Worm (Caenorhabditis elegans): ENCODE results near the gene Y69H2.7.

DNA sequence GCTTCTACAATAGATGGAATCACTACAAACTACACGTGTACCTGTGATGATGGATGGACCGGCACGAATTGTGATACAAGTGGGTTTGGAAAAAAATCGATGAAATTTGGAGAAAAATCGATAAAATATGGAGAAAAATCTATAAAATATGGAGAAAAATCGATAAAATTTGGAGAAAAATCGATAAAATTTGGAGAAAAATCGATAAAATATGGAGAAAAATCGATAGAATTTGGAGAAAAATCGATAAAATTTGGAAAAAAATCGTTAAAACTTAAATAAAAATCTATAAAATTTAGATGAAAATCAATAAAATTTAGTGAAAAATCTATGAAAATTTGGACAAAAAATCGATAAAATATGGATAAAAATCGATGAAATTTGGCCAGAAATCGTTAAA lies 45.5 kb upstream of the Y69H2.7 start:
- TF ChIP-seq ZK546.5 (tag; optimal IDR thresholded peaks at IDR 0.05): no peak
- no peak for TF ChIP-seq skn-1 (tag; optimal IDR thresholded peaks at IDR 0.05)
- TF ChIP-seq pqm-1 (tag; optimal IDR thresholded peaks at IDR 0.05): no peak

Data from whole organism, L3 larva.